Fruit fly (Drosophila melanogaster) whole organism, pupa: Measurements from ENCODE around the gene CG42727.

ENCODE experiments used
- CG12605 ChIP-seq: fragments of 200-800 bp; sonication (Bioruptor generic); IDR thresholded peaks from 2 replicates; pipeline ENCODE4 v1.3.6; 2022; ENCODE audit warnings: missing biosample characterization, missing genetic modification characterization
- CG13204 ChIP-seq: fragments of 200-800 bp; sonication (Bioruptor generic); optimal IDR thresholded peaks from 2 replicates; lab custom pipeline; 2018; ENCODE audit warnings: missing biosample characterization, mild to moderate bottlenecking, missing genetic modification characterization, moderate library complexity
- CG14655 ChIP-seq: fragments of 200-800 bp; sonication (Bioruptor generic); optimal IDR thresholded peaks from 3 replicates; lab custom pipeline; 2017; ENCODE audit warnings: mild to moderate bottlenecking, missing biosample characterization, missing genetic modification reagents, missing genetic modification characterization
- CG17806 ChIP-seq: fragments of 200-800 bp; sonication (Bioruptor generic); optimal IDR thresholded peaks from 2 replicates; lab custom pipeline; 2018; ENCODE audit warnings: missing biosample characterization, mild to moderate bottlenecking, missing genetic modification characterization, moderate library complexity
- CG34367 ChIP-seq: fragments of 200-800 bp; sonication (Bioruptor generic); optimal IDR thresholded peaks from 2 replicates; lab custom pipeline; 2018; ENCODE audit warnings: missing biosample characterization, mild to moderate bottlenecking, missing genetic modification characterization
- CG8159 ChIP-seq: fragments of 200-800 bp; sonication (Bioruptor generic); optimal IDR thresholded peaks from 3 replicates; lab custom pipeline; 2018; ENCODE audit warnings: missing biosample characterization, mild to moderate bottlenecking, missing genetic modification characterization, moderate library complexity
- CG9948 ChIP-seq: fragments of 200-800 bp; sonication (Bioruptor generic); optimal IDR thresholded peaks from 2 replicates; lab custom pipeline; 2018; ENCODE audit warnings: missing biosample characterization, mild to moderate bottlenecking, missing genetic modification characterization, moderate library complexity
- Ets98B ChIP-seq: fragments of 200-800 bp; sonication (Bioruptor generic); IDR thresholded peaks from 2 replicates; pipeline ENCODE4 v1.3.6; 2022; ENCODE audit warnings: missing biosample characterization, missing genetic modification characterization
- Pif1A ChIP-seq: fragments of 200-800 bp; sonication (Bioruptor generic); optimal IDR thresholded peaks from 3 replicates; lab custom pipeline; 2016; ENCODE audit warnings: missing biosample characterization, missing genetic modification characterization
- Pif1B ChIP-seq: fragments of 200-800 bp; sonication (Bioruptor generic); optimal IDR thresholded peaks from 3 replicates; lab custom pipeline; 2016; ENCODE audit warnings: missing biosample characterization, missing genetic modification characterization
- Snoo ChIP-seq: fragments of 200-800 bp; sonication (Bioruptor generic); optimal IDR thresholded peaks from 3 replicates; lab custom pipeline; 2017; ENCODE audit warnings: missing biosample characterization, mild to moderate bottlenecking, missing genetic modification characterization, inconsistent platforms
- fd96Ca ChIP-seq: fragments of 200-800 bp; sonication (Bioruptor generic); IDR thresholded peaks from 3 replicates; pipeline ENCODE4 v1.3.6; 2022; ENCODE audit warnings: missing biosample characterization, missing genetic modification characterization
- gl ChIP-seq: fragments of 200-800 bp; sonication (Bioruptor generic); optimal IDR thresholded peaks from 2 replicates; lab custom pipeline; 2018; ENCODE audit warnings: missing biosample characterization, mild to moderate bottlenecking, missing genetic modification characterization
- rn ChIP-seq: fragments of 200-800 bp; sonication (Bioruptor generic); IDR thresholded peaks from 2 replicates; pipeline ENCODE4 v1.3.6; 2022; ENCODE audit warnings: missing biosample characterization, missing genetic modification characterization

dm6 chr3R:15379071-15379470 is 31.2 kb downstream of the CG42727 start:
- TF ChIP-seq Pif1A (GFP tag; lab: Kevin White, UChicago) (no peak), CG14655 (GFP tag; lab: Kevin White, UChicago) (no peak), Snoo (no peak), CG17806 (tag; lab: Kevin White, UChicago) (no peak), CG9948 (tag; lab: Kevin White, UChicago) (no peak), Ets98B (no peak), CG13204 (no peak), gl (no peak), Pif1B (GFP tag; lab: Kevin White, UChicago) (no peak), CG8159 (tag; lab: Kevin White, UChicago) (no peak), CG12605 (peak; percentile 74), CG34367 (tag; lab: Kevin White, UChicago) (no peak), fd96Ca (GFP tag; lab: Robert Waterston, UW) (no peak), rn (no peak)
